Worm (Caenorhabditis elegans) whole organism, L4 larva: ENCODE data around the gene ptr-9.

Experiments
- T26A8.4 ChIP-seq: fragments of 200-800 bp; sonication (Bioruptor generic); IDR thresholded peaks from 2 replicates; pipeline ENCODE4 v1.3.6; 2022; ENCODE audit warnings: missing genetic modification characterization, missing compliant biosample characterization
- aly-2 ChIP-seq: sonication (generic microtip); optimal IDR thresholded peaks from 2 replicates; lab custom pipeline; 2018; ENCODE audit warnings: missing biosample characterization, missing genetic modification characterization
- ceh-82 ChIP-seq: sonication (generic microtip); optimal IDR thresholded peaks from 2 replicates; lab custom pipeline; 2017; ENCODE audit warnings: missing biosample characterization, missing genetic modification characterization
- fkh-10 ChIP-seq: fragments of 150-350 bp; optimal IDR thresholded peaks from 2 replicates; lab custom pipeline; 2014; ENCODE audit warnings: missing biosample characterization, missing genetic modification reagents, missing genetic modification characterization
- mdl-1 ChIP-seq, 2 experiments: fragments of 150-350 bp in 1 of 2; sonication (generic microtip) in 1 of 2; optimal IDR thresholded peaks; 2 replicates each; lab custom pipeline; 2014 to 2017; ENCODE audit warnings: missing biosample characterization in 2 of 2, missing genetic modification characterization in 2 of 2
- nhr-11 ChIP-seq: fragments of 150-350 bp; optimal IDR thresholded peaks from 2 replicates; lab custom pipeline; 2014; ENCODE audit warnings: missing biosample characterization, missing genetic modification characterization
- nhr-25 ChIP-seq: sonication (generic microtip); optimal IDR thresholded peaks from 2 replicates; lab custom pipeline; 2017; ENCODE audit warnings: missing genetic modification characterization, mild to moderate bottlenecking, missing compliant biosample characterization, antibody characterized with exemption, moderate library complexity, borderline replicate concordance; ENCODE audit not compliant: insufficient read depth
- nhr-77 ChIP-seq: fragments of 150-350 bp; optimal IDR thresholded peaks from 2 replicates; lab custom pipeline; 2014; ENCODE audit warnings: missing biosample characterization, missing genetic modification characterization
- pqm-1 ChIP-seq: sonication (generic microtip); optimal IDR thresholded peaks from 2 replicates; lab custom pipeline; 2017; ENCODE audit warnings: missing biosample characterization, missing genetic modification characterization
- snpc-4 ChIP-seq: fragments of 150-350 bp; optimal IDR thresholded peaks from 2 replicates; lab custom pipeline; 2014; ENCODE audit warnings: missing biosample characterization, missing genetic modification characterization
- unc-62 ChIP-seq, 3 experiments: fragments of 150-350 bp in 1 of 3; sonication (generic microtip); optimal IDR thresholded peaks in 2 of 3; peaks in 1 of 3; 1 replicate in 1 of 3; 2 replicates in 2 of 3; lab custom pipeline; 2014 to 2017; ENCODE audit warnings: missing biosample characterization in 3 of 3, missing genetic modification characterization in 3 of 3, missing genetic modification reagents in 3 of 3, missing genotype in 1 of 3
- zag-1 ChIP-seq: fragments of 150-350 bp; optimal IDR thresholded peaks from 2 replicates; lab custom pipeline; 2014; ENCODE audit warnings: missing biosample characterization, missing genetic modification characterization

DNA sequence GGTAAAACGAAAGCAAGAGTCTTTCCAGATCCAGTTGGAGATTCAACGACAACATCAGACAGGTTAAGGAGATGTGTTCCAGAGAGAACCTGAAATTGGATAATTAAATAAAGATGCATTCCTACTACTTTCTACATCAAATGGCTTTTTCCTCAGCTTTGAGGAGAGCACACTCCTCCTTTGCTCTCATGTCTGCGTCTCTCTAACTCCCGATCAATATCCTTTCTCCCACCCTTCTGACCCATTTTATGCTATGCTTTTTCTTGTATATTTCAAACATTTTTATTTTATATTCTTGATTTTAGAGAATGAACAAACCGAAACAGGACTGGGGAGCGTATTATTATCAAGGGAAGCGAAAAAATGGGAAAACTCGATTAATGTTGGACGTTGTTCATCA is 17.5 kb downstream of the ptr-9 start, which contains the start of gene ZK512.11:
- TF ChIP-seq nhr-25 (tag; lab: Kevin White, UChicago) (no peak), snpc-4 (tag; lab: Kevin White, UChicago) (no peak), ceh-82 (tag; lab: Kevin White, UChicago) (no peak), pqm-1 (tag; lab: Kevin White, UChicago) (no peak), mdl-1 (tag; optimal IDR thresholded peaks at IDR 0.05; lab: Kevin White, UChicago) (no peak), aly-2 (tag; lab: Kevin White, UChicago) (no peak), zag-1 (tag; lab: Kevin White, UChicago) (no peak), nhr-11 (no peak), nhr-77 (tag; lab: Kevin White, UChicago) (no peak), fkh-10 (GFP tag; lab: Kevin White, UChicago) (no peak), T26A8.4 (GFP tag; lab: Robert Waterston, UW) (no peak), unc-62 (GFP tag; optimal IDR thresholded peaks at IDR 0.05 in 1 of 2; lab: Kevin White, UChicago) (no peak), unc-62 (tag; optimal IDR thresholded peaks at IDR 0.05; lab: Kevin White, UChicago) (no peak)
